Fruit fly (Drosophila melanogaster): ENCODE measurements around the gene CG31493.
A peak's percentile ranks its signal among the peaks of the same experiment; 100 is the strongest.

The CG31493 gene

DNA sequence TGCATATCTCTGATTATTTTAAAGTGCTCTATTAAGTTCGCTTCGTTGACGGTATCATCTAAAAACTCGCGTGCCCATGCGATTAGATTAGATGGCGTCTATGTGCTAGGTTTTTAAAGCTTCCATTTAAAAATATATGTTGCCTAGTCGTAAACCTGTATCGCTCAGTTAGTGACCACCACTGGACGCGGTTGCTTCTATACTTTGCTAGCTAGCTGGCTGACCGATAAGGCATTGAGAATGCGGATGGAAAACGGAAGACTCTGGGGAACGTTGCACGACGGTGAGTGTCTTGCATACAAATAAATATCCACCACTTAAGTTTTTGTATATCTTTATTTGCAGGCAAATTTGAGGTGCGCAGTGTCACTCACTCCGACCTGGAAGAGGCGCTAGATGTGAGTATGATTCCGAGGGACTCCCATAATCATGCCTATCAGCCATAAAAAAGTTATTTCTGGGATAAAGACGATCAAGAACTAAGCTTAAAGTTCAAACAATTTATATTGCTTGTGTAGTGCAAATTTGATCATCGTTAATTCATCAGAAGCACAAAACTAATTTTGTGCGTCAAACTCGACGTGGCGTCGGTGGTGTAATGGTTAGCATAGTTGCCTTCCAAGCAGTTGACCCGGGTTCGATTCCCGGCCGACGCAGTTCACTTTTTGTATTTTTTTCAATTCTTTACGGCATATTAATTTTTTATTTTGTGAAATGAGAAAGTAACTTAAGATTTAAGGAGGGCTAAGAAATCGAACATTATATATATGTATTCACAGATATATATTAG lies 1.9 kb upstream of the CG31493 start, which contains the start of gene CG31248:
TSS of gene CG31248 (plus strand) at position 41 of the 790 bp plus-strand sequence.
- peak; percentile 80 for TF ChIP-seq noc (tag; optimal IDR thresholded peaks at IDR 0.05)

dm6 chr3R:7130827-7131226 lies 533 bp upstream of the CG31493 start:
- TF ChIP-seq noc (tag; optimal IDR thresholded peaks at IDR 0.05): no peak

- no peak for TF ChIP-seq noc (tag; optimal IDR thresholded peaks at IDR 0.05)
Measured at dm6 chr3R:7134715-7135505, 3.5 kb downstream of the CG31493 start.

- TF ChIP-seq noc (tag; optimal IDR thresholded peaks at IDR 0.05): no peak
Measured at dm6 chr3R:7135881-7136280, 4.5 kb downstream of the CG31493 start, which contains the start of gene Fer1. Gene Fer1 (plus strand): TSS chr3R:7136206.

DNA sequence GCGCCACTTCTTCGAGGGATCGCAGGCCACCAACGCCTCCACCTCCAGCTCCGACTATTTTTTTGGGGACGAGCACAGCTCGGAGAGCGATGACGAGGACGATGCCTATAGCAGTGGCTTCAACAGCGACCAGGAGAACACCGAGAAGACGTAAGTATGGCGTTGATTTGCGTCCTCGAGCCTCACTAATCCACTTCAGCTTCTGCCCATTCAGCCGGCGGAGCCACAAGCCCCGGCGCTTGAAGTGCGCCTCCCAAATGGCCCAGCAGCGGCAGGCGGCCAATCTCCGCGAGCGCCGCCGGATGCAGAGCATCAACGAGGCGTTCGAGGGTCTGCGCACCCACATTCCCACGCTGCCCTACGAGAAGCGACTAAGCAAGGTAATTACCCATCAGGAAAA lies 5.8 kb downstream of the CG31493 start:
- TF ChIP-seq noc (tag; optimal IDR thresholded peaks at IDR 0.05): no peak

DNA sequence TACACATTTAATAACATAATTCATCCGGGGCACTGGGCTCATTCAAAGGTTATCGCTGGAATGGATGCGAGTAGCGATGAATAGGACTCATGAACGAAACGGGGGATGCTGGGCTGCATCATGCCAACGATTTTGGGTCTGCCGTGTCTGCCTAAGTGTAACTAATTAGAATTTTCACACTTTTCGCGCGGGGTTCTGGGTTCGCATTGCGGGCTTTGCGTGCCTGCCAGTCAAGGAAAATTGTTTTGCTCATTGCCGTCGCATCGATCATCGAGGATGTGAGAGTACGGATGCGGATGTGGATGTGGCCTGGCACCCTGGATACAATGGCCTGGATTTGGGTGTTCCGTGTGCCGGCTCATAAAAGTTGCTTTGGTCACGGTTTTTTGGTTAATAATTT lies 6.7 kb downstream of the CG31493 start:
- no peak for TF ChIP-seq noc (tag; optimal IDR thresholded peaks at IDR 0.05)

DNA sequence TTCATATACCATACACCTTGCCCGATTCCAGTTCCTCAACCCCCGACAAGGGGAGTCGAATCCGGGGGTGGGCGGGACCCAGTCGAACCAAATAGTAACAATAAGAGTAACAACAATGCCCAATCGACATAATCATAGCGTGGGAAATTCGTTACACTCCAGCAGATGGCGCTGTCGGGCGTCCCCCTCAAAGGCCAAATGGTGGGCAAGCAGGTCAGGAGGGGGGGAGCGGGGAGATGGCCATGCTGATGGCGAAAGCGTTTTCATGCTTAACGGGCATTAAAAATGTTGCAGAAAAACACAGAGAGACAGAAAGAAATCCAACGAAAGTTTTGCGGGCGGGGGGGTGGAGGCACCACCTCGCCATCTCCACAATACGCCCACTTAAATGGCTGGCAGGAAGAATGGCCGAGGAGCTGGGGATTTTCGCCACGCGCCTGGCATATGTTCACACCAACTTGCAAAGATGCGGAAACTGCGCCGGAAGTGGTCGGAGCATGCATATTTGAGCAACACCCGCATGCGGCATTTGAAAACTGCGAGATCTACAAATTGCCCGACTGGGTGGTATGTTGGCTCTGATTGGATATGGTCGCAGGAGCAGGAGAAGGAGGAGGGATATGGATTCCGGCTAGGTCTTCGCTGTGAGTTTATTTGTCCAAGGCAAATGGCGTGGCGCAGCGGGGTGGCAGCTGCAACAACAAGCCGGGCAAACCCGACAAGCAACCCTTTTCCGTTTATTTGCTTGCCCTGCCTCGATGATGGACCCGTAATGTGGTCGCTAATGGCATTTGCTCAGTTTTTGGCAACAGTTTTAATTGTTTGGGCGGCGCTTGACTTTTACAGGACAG lies 8.1 kb downstream of the CG31493 start:
- no peak for TF ChIP-seq noc (tag; optimal IDR thresholded peaks at IDR 0.05)

DNA sequence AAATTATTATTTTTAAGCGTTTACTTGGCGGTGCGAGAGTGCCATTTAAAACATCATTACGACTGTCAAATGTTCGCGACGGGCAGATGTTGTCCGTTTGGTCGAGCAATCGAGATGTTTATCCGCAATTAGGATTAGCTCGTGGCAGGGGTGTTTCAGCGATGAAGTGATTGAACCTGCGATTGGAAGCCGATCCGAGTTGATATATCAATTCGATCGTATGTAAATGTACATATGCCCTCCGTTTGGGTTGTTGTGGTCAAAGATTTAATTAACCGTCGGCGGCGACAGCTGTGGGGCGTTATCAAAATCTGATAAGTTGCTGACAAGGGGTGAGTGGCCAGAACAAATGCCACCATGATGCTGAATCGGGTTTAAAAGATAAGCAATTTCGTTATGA lies 11.2 kb downstream of the CG31493 start:
- no peak for TF ChIP-seq noc (tag; optimal IDR thresholded peaks at IDR 0.05)

DNA sequence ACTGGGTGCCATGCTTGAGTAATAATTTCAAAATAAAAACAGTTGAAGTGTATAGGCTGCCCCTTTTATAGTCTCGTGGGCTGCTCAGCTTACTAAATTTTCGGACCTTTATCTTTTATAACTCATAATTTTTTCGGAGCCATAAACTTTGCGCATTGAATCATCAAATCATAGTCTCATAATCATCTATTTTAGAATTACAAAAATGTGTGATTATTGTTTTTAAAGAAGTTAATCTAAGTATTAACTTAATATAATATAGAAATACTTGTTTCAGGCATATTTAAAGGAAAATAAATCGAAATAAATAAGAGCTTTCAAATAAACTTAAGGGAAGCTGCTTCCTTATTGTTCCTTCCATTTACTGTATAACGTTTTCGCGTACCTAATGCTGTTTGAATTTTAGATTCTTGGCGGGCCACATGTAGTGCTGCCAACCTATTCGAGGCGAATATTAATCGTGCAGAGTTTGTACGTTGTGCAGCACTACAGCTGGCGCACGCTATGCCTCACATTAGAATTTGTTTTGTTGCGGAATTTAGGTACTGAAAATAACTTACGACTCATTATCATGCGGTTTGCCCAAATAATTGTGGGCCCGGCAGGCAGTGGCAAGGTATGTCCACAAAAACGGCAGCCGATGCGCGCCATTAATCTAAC lies 13.0 kb downstream of the CG31493 start, which contains the start of the genes CG14610 and CG2656:
TSS of gene CG14610 (minus strand) at position 51 of the 660 bp plus-strand sequence.
TSS of gene CG2656 (plus strand) at position 480 of the 660 bp plus-strand sequence.
- no peak for TF ChIP-seq noc (tag; optimal IDR thresholded peaks at IDR 0.05)

DNA sequence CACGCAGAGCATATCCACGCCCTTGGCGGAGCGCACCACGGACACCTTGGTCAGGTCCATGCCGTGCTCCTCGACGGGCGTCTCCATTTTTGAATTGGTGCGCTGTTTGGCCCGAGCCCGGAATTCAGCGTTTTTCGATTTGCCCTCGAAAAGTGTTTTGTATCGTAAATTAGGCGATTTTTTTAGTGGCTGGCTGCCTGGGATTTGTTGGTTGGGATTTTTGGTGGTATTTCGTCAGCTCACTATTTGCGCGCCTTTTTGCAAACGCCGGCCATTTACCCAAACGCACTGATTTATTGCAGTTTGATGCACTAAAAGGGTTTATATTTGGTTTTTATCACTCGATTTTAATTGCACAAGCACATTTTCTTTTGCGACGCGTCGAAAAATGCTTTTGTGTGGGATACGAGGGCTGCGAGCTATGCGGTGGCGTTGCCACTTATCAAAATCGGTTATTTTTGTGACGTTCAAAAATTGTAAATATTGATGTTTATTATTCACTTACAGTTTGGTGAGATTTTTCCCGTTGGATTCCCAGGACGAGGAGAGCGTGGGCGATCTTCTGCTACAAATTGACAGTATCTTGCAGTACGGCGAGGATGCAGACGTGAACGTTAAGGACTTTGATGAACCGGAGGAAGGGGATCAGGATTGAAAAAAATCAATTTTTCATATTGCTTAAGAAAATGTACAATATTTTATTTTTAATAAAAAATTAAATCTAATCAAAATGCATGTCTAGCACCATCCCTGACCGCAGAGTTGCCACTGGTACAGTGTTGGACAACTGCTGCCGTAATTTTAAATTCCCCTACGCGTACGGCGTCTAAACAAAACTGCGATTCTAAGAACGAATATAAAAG lies 19.4 kb downstream of the CG31493 start, which contains the start of the genes gfzf and Sas-4:
TSS of gene gfzf (minus strand) at position 425 of the 863 bp plus-strand sequence.
TSS of gene Sas-4 (plus strand) at position 824 of the 863 bp plus-strand sequence.
- TF ChIP-seq noc (tag; optimal IDR thresholded peaks at IDR 0.05): peak; percentile 39

DNA sequence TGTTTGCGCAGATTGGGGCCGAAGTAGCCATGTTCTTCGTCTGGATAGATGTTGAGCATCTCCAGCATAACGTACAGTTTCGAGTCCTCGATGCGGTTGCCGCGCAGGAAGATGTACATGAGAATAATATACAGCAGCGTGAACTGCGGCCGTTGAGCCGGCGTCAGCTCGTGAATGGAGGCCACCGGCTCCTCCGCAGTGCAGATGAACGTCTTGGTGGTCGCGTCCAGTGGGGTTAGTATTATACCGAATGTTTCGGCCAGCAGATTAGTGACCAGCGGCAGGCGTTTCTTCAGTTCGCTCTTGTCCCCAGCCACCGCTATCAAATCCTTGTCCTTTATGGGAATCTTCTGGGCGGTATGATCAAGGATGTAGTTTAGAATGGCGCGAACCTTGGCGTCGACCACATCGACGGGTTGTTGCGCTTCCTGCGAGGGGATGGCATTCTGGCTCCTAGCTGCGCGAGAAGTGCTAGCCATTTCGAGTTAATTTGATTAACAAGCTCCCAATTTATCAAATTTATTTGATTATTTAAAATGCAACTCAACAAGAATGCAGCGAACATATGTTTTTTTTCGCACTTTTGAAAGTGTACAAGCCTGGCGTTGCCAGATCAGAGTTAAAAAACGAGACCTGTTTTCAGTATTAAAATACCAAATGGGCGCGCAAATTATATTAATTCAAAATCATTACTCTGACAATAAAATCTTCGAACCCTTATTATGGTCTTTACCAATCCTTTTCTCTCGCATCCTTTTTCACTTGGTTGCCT lies 23.4 kb downstream of the CG31493 start, which contains the start of gene MAGE:
TSS of gene MAGE (minus strand) at position 595 of the 772 bp plus-strand sequence.
- no peak for TF ChIP-seq noc (tag; optimal IDR thresholded peaks at IDR 0.05)

- no peak for TF ChIP-seq noc (tag; optimal IDR thresholded peaks at IDR 0.05)
Measured at dm6 chr3R:7157102-7157501, 25.7 kb downstream of the CG31493 start.

- TF ChIP-seq noc (tag; optimal IDR thresholded peaks at IDR 0.05): no peak
Measured at dm6 chr3R:7159615-7160014, 28.3 kb downstream of the CG31493 start.
